Fruit fly (Drosophila melanogaster) whole organism, prepupa: Measurements from ENCODE around the gene hry.

Experiments
- Blimp-1 ChIP-seq: fragments of 200-800 bp; sonication (Bioruptor generic); optimal IDR thresholded peaks from 3 replicates; lab custom pipeline; 2017; ENCODE audit warnings: missing biosample characterization, missing genetic modification characterization, mild to moderate bottlenecking, moderate library complexity, missing genetic modification reagents
- CG10631 ChIP-seq: fragments of 200-800 bp; sonication (Bioruptor generic); optimal IDR thresholded peaks from 2 replicates; lab custom pipeline; 2016; ENCODE audit warnings: missing biosample characterization, missing genetic modification characterization
- CG10669 ChIP-seq: fragments of 200-800 bp; sonication (Bioruptor generic); optimal IDR thresholded peaks from 3 replicates; lab custom pipeline; 2018; ENCODE audit warnings: missing biosample characterization, mild to moderate bottlenecking, missing genetic modification characterization, moderate library complexity
- CG11294 ChIP-seq: fragments of 200-800 bp; sonication (Bioruptor generic); IDR thresholded peaks from 2 replicates; pipeline ENCODE4 v1.3.6; 2022; ENCODE audit warnings: missing biosample characterization, missing genetic modification characterization
- CG11762 ChIP-seq: fragments of 200-800 bp; sonication (Bioruptor generic); optimal IDR thresholded peaks from 3 replicates; lab custom pipeline; 2016; ENCODE audit warnings: missing biosample characterization, missing genetic modification characterization; ENCODE audit not compliant: insufficient read depth
- CG11902 ChIP-seq: fragments of 200-800 bp; sonication (Bioruptor generic); optimal IDR thresholded peaks from 3 replicates; lab custom pipeline; 2016; ENCODE audit warnings: missing biosample characterization, missing genetic modification characterization
- CG15336 ChIP-seq: fragments of 200-800 bp; sonication (Bioruptor generic); IDR thresholded peaks from 2 replicates; pipeline ENCODE4 v1.3.6; 2022; ENCODE audit warnings: missing biosample characterization, missing genetic modification characterization
- CG3032 ChIP-seq: fragments of 200-800 bp; optimal IDR thresholded peaks from 2 replicates; lab custom pipeline; 2019; ENCODE audit warnings: missing biosample characterization, mild to moderate bottlenecking, missing genetic modification characterization, moderate library complexity
- CG31627 ChIP-seq: fragments of 200-800 bp; sonication (Bioruptor generic); optimal IDR thresholded peaks from 3 replicates; lab custom pipeline; 2016; ENCODE audit warnings: missing biosample characterization, missing genetic modification characterization
- CG32006 ChIP-seq: fragments of 200-800 bp; sonication (Bioruptor generic); optimal IDR thresholded peaks from 3 replicates; lab custom pipeline; 2017; ENCODE audit warnings: missing biosample characterization, mild to moderate bottlenecking, missing genetic modification characterization
- CG4318 ChIP-seq: fragments of 200-800 bp; sonication (Bioruptor generic); optimal IDR thresholded peaks from 3 replicates; lab custom pipeline; 2017; ENCODE audit warnings: missing biosample characterization, mild to moderate bottlenecking, missing genetic modification characterization
- CG6163 ChIP-seq: fragments of 200-800 bp; sonication (Bioruptor generic); IDR thresholded peaks from 3 replicates; pipeline ENCODE4 v1.3.6; 2022; ENCODE audit warnings: missing biosample characterization, missing genetic modification characterization
- CG6276 ChIP-seq: fragments of 200-800 bp; sonication (Bioruptor generic); optimal IDR thresholded peaks from 2 replicates; lab custom pipeline; 2017; ENCODE audit warnings: missing biosample characterization, mild to moderate bottlenecking, missing genetic modification characterization
- CG7368 ChIP-seq: fragments of 200-800 bp; sonication (Bioruptor generic); optimal IDR thresholded peaks from 3 replicates; lab custom pipeline; 2016; ENCODE audit warnings: missing biosample characterization, missing genetic modification characterization
- CG8119 ChIP-seq: fragments of 200-800 bp; sonication (Bioruptor generic); IDR thresholded peaks from 3 replicates; pipeline ENCODE4 v1.3.6; 2022; ENCODE audit warnings: missing biosample characterization, missing genetic modification characterization
- CG8319 ChIP-seq: fragments of 200-800 bp; sonication (Bioruptor generic); optimal IDR thresholded peaks from 3 replicates; lab custom pipeline; 2016; ENCODE audit warnings: missing biosample characterization, missing genetic modification characterization
- CG8632 ChIP-seq: fragments of 200-800 bp; sonication (Bioruptor generic); optimal IDR thresholded peaks from 3 replicates; lab custom pipeline; 2016; ENCODE audit warnings: missing biosample characterization, missing genetic modification characterization
- Eip75B ChIP-seq: fragments of 200-800 bp; sonication (Bioruptor generic); optimal IDR thresholded peaks from 3 replicates; lab custom pipeline; 2016; ENCODE audit warnings: missing biosample characterization, missing genetic modification characterization
- Eip78C ChIP-seq: fragments of 200-800 bp; sonication (Bioruptor generic); peaks from one replicate; lab custom pipeline; 2016; ENCODE audit warnings: missing biosample characterization, missing genetic modification characterization
- Ets96B ChIP-seq: fragments of 200-800 bp; optimal IDR thresholded peaks from 2 replicates; lab custom pipeline; 2019; ENCODE audit warnings: missing biosample characterization, mild to moderate bottlenecking, missing genetic modification characterization, moderate library complexity
- Hr4 ChIP-seq: fragments of 200-800 bp; sonication (Bioruptor generic); optimal IDR thresholded peaks from 3 replicates; lab custom pipeline; 2016; ENCODE audit warnings: missing biosample characterization, missing genetic modification characterization
- Lpt ChIP-seq: fragments of 200-800 bp; sonication (Bioruptor generic); optimal IDR thresholded peaks from 3 replicates; lab custom pipeline; 2016; ENCODE audit warnings: missing biosample characterization, missing genetic modification characterization
- Met ChIP-seq: fragments of 200-800 bp; sonication (Bioruptor generic); optimal IDR thresholded peaks from 3 replicates; lab custom pipeline; 2016; ENCODE audit warnings: missing biosample characterization, missing genetic modification characterization
- Sox102F ChIP-seq: fragments of 200-800 bp; sonication (Bioruptor generic); optimal IDR thresholded peaks from 2 replicates; lab custom pipeline; 2016; ENCODE audit warnings: missing biosample characterization, mild to moderate bottlenecking, missing genetic modification characterization
- Sox15 ChIP-seq: fragments of 200-800 bp; sonication (Bioruptor generic); optimal IDR thresholded peaks from 3 replicates; lab custom pipeline; 2016; ENCODE audit warnings: missing biosample characterization, missing genetic modification characterization
- achi ChIP-seq: fragments of 200-800 bp; sonication (Bioruptor generic); optimal IDR thresholded peaks from 3 replicates; lab custom pipeline; 2016; ENCODE audit warnings: missing biosample characterization, missing genetic modification characterization
- acj6 ChIP-seq: fragments of 200-800 bp; sonication (Bioruptor generic); optimal IDR thresholded peaks from 3 replicates; lab custom pipeline; 2016; ENCODE audit warnings: missing biosample characterization, missing genetic modification characterization
- dac ChIP-seq: fragments of 200-800 bp; sonication (Bioruptor generic); optimal IDR thresholded peaks from 2 replicates; lab custom pipeline; 2017; ENCODE audit warnings: missing biosample characterization, mild to moderate bottlenecking, missing genetic modification characterization
- dsx ChIP-seq: fragments of 200-800 bp; optimal IDR thresholded peaks from 3 replicates; lab custom pipeline; 2019; ENCODE audit warnings: missing biosample characterization, mild to moderate bottlenecking, missing genetic modification characterization, moderate library complexity; ENCODE audit not compliant: poor library complexity, severe bottlenecking
- eg ChIP-seq: fragments of 200-800 bp; sonication (Bioruptor generic); IDR thresholded peaks from 3 replicates; pipeline ENCODE4 v1.3.6; 2022; ENCODE audit warnings: missing biosample characterization, missing genetic modification characterization
- esn ChIP-seq: fragments of 200-800 bp; sonication (Bioruptor generic); optimal IDR thresholded peaks from 2 replicates; lab custom pipeline; 2016; ENCODE audit warnings: missing biosample characterization, mild to moderate bottlenecking, missing genetic modification characterization, moderate library complexity
- fd59A ChIP-seq: fragments of 200-800 bp; sonication (Bioruptor generic); optimal IDR thresholded peaks from 2 replicates; lab custom pipeline; 2017; ENCODE audit warnings: missing biosample characterization, mild to moderate bottlenecking, missing genetic modification characterization, missing genetic modification reagents
- fd85E ChIP-seq: fragments of 200-800 bp; sonication (Bioruptor generic); optimal IDR thresholded peaks from 3 replicates; lab custom pipeline; 2016; ENCODE audit warnings: missing biosample characterization, missing genetic modification characterization
- lz ChIP-seq: fragments of 200-800 bp; sonication (Bioruptor generic); optimal IDR thresholded peaks from 3 replicates; lab custom pipeline; 2016; ENCODE audit warnings: missing biosample characterization, missing genetic modification characterization
- net ChIP-seq: fragments of 200-800 bp; sonication (Bioruptor generic); optimal IDR thresholded peaks from 3 replicates; lab custom pipeline; 2016; ENCODE audit warnings: missing biosample characterization, missing genetic modification characterization
- pdm3 ChIP-seq: fragments of 200-800 bp; sonication (Bioruptor generic); optimal IDR thresholded peaks from 3 replicates; lab custom pipeline; 2016; ENCODE audit warnings: missing biosample characterization, missing genetic modification characterization
- salr ChIP-seq, 2 experiments: fragments of 200-800 bp; sonication (Bioruptor generic); optimal IDR thresholded peaks; 3 replicates each; lab custom pipeline; 2016 to 2018; ENCODE audit warnings: missing biosample characterization in 2 of 2, missing genetic modification characterization in 2 of 2, mild to moderate bottlenecking in 1 of 2
- ss ChIP-seq, 2 experiments: fragments of 200-800 bp; sonication (Bioruptor generic); optimal IDR thresholded peaks; 2 replicates in 1 of 2; 3 replicates in 1 of 2; lab custom pipeline; 2017 to 2018; ENCODE audit warnings: mild to moderate bottlenecking in 2 of 2, missing biosample characterization in 2 of 2, missing genetic modification characterization in 2 of 2, moderate library complexity in 1 of 2
- svp ChIP-seq: fragments of 200-800 bp; sonication (Bioruptor generic); peaks from one replicate; lab custom pipeline; 2016; ENCODE audit warnings: missing biosample characterization, missing genetic modification characterization
- topi ChIP-seq: fragments of 200-800 bp; sonication (Bioruptor generic); optimal IDR thresholded peaks from 3 replicates; lab custom pipeline; 2016; ENCODE audit warnings: missing biosample characterization, missing genetic modification characterization

Gene hry

DNA sequence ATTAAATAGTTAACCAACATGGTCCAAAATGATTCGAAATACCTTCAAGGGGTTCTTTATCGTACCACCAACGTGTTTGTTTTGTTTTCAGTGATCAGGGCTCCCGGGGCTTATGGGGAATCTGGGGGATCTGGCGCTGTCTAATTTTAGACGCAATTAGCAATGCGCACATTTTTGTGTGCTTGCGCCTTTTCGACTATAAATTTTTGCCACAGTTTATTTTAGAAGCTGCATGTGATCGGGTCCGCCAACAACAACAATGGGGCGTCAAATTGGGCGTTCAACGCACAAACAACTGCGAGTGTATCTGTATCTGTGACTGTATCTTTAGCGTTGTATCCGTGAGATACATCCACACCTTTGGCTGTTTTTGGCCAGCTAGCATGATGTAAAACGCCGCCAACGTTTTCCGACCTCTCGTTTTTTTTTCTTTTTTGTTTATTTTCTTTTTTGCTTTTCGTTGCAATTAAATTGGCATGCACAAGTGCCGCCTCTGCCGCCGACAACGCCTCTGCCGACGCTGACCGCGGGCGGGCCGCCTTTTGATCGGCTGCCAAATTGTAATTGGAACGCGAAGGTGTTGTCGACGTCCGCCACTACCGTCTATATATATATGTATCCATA, 2.1 kb upstream of the hry start:
- TF ChIP-seq svp (GFP tag; lab: Kevin White, UChicago), result peak; percentile 20
- TF ChIP-seq CG11902, result no peak
- peak; percentile 65; the same call in 2 of the 3 replicates for TF ChIP-seq CG6163 (GFP tag; lab: Robert Waterston, UW)
- TF ChIP-seq CG15336 (GFP tag; lab: Robert Waterston, UW), result peak; percentile 56
- TF ChIP-seq CG11294 (GFP tag; lab: Robert Waterston, UW), result no peak
- peak; percentile 63 for TF ChIP-seq CG8119 (GFP tag; lab: Robert Waterston, UW)
- no peak for TF ChIP-seq Lpt (GFP tag; lab: Kevin White, UChicago)
- TF ChIP-seq Sox102F (GFP tag; lab: Kevin White, UChicago), result no peak
- no peak for TF ChIP-seq CG8319 (GFP tag; lab: Kevin White, UChicago)
- peak; percentile 25 for TF ChIP-seq Eip78C (GFP tag; lab: Kevin White, UChicago)
- TF ChIP-seq CG6276 (GFP tag; lab: Kevin White, UChicago), result peak; percentile 63
- peak; percentile 76 for TF ChIP-seq eg
- no peak for TF ChIP-seq dac (GFP tag; lab: Kevin White, UChicago)
- peak; percentile 42 for TF ChIP-seq net (GFP tag; lab: Kevin White, UChicago)
- TF ChIP-seq salr (GFP tag; optimal IDR thresholded peaks at IDR 0.05; lab: Kevin White, UChicago), result peak in 1 of 2 experiments; percentile 28
- no peak for TF ChIP-seq ss (GFP tag; optimal IDR thresholded peaks at IDR 0.05; lab: Kevin White, UChicago)
- TF ChIP-seq CG32006 (GFP tag; lab: Kevin White, UChicago), result no peak
- TF ChIP-seq, all 60 proteins: peak for 9

DNA sequence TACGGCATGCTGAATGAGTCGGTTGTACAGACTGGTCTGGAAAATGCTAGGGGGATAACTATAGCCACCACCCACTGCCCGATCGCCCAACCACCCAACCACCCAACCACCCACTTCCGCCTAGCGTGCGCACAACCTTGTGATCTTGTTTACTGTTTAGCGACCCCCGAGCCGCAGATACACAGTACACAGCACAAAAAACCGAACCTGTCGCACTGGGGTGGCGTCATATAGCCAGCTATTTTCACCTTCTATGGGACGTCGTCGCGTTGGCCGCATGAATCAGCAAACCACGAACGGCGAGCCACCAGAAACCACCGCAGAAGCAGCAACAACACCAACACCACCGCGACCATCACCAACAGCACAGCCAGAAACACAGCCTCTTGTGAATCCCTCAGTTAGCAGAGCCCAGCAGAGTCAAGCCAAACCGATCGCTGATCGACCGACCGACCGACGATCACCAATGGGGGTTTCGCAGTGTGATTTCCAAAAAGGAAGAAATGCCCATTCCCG, 472 bp upstream of the hry start:
- TF ChIP-seq Sox15 (GFP tag; lab: Kevin White, UChicago), result no peak
- no peak for TF ChIP-seq dsx (GFP tag; lab: Kevin White, UChicago)
- no peak for TF ChIP-seq Sox102F (GFP tag; lab: Kevin White, UChicago)
- no peak for TF ChIP-seq CG11762 (GFP tag; lab: Kevin White, UChicago)
- no peak for TF ChIP-seq fd59A (GFP tag; lab: Kevin White, UChicago)
- no peak for TF ChIP-seq CG8632 (GFP tag; lab: Kevin White, UChicago)
- no peak for TF ChIP-seq CG4318 (GFP tag; lab: Kevin White, UChicago)
- TF ChIP-seq Hr4, result no peak
- no peak for TF ChIP-seq CG3032
- TF ChIP-seq esn (GFP tag; lab: Kevin White, UChicago), result no peak

DNA sequence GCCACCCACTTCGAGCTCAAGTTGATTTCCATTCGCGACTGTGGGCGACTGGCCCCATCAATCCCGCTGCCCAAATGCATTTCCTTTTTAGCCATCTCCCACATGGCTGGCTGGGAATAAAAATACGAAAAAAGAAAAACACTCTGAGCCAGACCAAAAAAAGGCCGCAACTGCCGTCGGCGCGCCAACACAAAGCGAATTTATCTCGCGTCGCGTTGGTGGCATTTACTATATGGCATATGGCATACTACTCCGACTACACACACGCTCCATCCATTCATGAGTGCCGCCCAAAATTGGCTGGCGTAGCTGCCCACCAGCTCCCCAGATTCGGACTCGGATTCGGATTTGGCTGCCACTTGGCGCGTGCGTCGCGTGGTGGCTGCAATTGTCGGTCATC, 941 bp downstream of the hry start:
- TF ChIP-seq Eip75B (no peak), CG11762 (GFP tag; lab: Kevin White, UChicago) (no peak), fd85E (GFP tag; lab: Kevin White, UChicago) (no peak), topi (GFP tag; lab: Kevin White, UChicago) (no peak), CG11902 (no peak), eg (peak; percentile 56), CG10631 (GFP tag; lab: Kevin White, UChicago) (no peak)

DNA sequence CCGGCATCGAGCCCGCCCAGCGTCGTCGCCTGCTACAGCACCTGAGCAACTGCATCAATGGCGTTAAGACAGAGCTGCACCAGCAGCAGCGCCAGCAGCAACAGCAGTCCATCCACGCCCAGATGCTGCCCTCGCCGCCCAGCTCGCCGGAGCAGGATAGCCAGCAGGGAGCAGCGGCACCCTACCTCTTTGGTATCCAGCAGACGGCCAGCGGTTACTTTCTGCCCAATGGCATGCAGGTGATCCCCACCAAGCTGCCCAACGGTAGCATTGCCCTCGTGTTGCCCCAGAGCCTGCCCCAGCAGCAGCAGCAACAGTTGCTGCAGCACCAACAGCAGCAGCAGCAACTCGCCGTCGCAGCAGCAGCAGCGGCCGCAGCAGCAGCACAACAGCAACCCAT, 2.2 kb downstream of the hry start:
- no peak for TF ChIP-seq Met (GFP tag; lab: Kevin White, UChicago)
- TF ChIP-seq Lpt (GFP tag; lab: Kevin White, UChicago), result no peak
- TF ChIP-seq ss (GFP tag; optimal IDR thresholded peaks at IDR 0.05; lab: Kevin White, UChicago), result no peak
- no peak for TF ChIP-seq topi (GFP tag; lab: Kevin White, UChicago)

DNA sequence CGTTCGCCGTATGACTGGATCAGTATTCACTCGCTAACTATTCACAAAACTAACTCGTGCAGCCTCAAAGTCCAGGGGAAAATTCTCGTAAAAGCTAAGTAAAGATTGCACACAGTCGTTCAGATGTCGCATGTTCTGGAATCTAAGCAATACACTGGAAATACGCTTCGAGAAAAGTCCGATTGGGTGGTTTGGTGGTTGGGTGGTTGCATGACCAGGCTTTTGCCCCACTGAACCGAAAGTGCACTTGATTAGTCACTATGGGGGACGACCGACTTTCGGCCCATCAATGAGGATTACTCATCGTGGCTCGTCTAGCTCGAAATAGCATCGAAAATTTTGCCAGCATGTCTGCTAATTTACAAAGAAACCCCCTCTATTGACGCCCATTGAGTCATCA, 4.8 kb downstream of the hry start:
- TF ChIP-seq Ets96B (tag; lab: Kevin White, UChicago), result no peak
- TF ChIP-seq Sox15 (GFP tag; lab: Kevin White, UChicago), result no peak
- no peak for TF ChIP-seq Eip75B
- TF ChIP-seq CG8632 (GFP tag; lab: Kevin White, UChicago), result no peak
- no peak for TF ChIP-seq pdm3 (GFP tag; lab: Kevin White, UChicago)
- TF ChIP-seq CG31627 (GFP tag; lab: Kevin White, UChicago), result no peak
- no peak for TF ChIP-seq achi
- no peak for TF ChIP-seq CG7368 (GFP tag; lab: Kevin White, UChicago)
- no peak for TF ChIP-seq svp (GFP tag; lab: Kevin White, UChicago)
- no peak for TF ChIP-seq fd59A (GFP tag; lab: Kevin White, UChicago)
- TF ChIP-seq topi (GFP tag; lab: Kevin White, UChicago), result no peak
- TF ChIP-seq lz (GFP tag; lab: Kevin White, UChicago), result no peak
- TF ChIP-seq Sox102F (GFP tag; lab: Kevin White, UChicago), result no peak
- TF ChIP-seq acj6, result no peak
- no peak for TF ChIP-seq CG10669 (GFP tag; lab: Kevin White, UChicago)
- no peak for TF ChIP-seq CG11762 (GFP tag; lab: Kevin White, UChicago)
- TF ChIP-seq Blimp-1 (GFP tag; lab: Kevin White, UChicago), result no peak
- TF ChIP-seq ss (GFP tag; optimal IDR thresholded peaks at IDR 0.05; lab: Kevin White, UChicago), result no peak
- TF ChIP-seq, all 60 proteins: peak for 0
